Worm (Caenorhabditis elegans): ENCODE results near the gene rmif-2.
"Not testable (repeated sequence)": the region's sequence is repeated elsewhere in the genome, so short reads cannot be mapped to it uniquely, and the experiment has no call there.

DNA sequence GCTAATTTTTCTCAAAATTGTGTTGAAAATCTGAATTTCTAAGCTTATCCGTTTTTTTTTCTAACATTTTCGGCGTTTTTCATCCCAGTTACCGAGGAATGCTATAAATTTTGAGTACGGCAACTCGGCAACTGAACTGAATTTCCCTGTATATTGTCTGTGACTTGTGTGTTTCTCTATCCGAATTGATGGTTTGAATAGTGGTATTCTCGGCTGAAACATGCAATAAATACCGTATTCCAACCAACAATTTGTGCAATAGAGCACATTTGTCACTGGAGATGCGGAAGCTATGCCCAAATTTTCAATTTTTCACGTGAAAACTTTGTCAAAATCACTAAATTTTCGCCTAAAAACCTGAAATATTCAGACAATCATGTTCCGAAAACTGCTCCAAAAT is at the start of gene rmif-2:
- not testable (repeated sequence) for TF ChIP-seq ztf-11, aly-2, ceh-82, snpc-4, tbx-2, jun-1, ceh-16, nhr-12 (tag; optimal IDR thresholded peaks at IDR 0.05)

Data from whole organism, L3 larva.